Worm (Caenorhabditis elegans): Measurements from ENCODE around the gene T05A8.2.

DNA sequence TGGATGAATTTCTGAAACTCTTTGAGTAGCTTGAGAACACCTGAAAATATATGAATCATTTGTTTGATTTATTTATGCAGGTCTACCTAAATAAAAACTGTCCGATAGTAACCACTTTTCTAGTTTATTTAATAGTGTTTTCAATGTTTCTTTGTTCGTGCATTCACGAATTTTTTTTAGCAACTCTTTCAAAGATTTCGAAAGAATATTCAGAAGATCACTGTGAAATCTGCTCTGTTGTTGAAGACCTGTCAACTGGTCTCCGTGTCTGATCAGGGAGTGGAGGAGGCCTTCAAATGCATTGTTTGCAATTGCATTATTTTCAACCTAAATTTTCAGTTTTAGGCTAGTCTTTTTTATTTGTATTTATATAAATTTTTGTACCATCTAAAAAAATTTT is 877 bp downstream of the T05A8.2 start, which contains the start of gene T05A8.1:
- no peak for TF ChIP-seq elt-3 (tag; optimal IDR thresholded peaks at IDR 0.05)
- no peak for TF ChIP-seq sptf-1 (tag; optimal IDR thresholded peaks at IDR 0.05)
- no peak for TF ChIP-seq lin-13 (tag; optimal IDR thresholded peaks at IDR 0.05)
- no peak for TF ChIP-seq snpc-4 (tag; optimal IDR thresholded peaks at IDR 0.05)
- TF ChIP-seq tbx-8 (GFP tag; optimal IDR thresholded peaks at IDR 0.05) = no peak
- no peak for TF ChIP-seq blmp-1 (tag; optimal IDR thresholded peaks at IDR 0.05)
- TF ChIP-seq nhr-76 (tag; optimal IDR thresholded peaks at IDR 0.05) = no peak
- TF ChIP-seq nhr-12 (tag; optimal IDR thresholded peaks at IDR 0.05) = no peak

Measured in whole organism, mixed stage, embryonic.